Fruit fly (Drosophila melanogaster): ENCODE data around the gene Lip4.
A peak's percentile ranks its signal among the peaks of the same experiment; 100 is the strongest.

Lip4 gene

dm6 chr2L:10543048-10543752 is 15.8 kb downstream of the Lip4 start (continued):
- no peak for TF ChIP-seq CG7786 (GFP tag; optimal IDR thresholded peaks at IDR 0.05)
- TF ChIP-seq CG2875 (GFP tag; optimal IDR thresholded peaks at IDR 0.05): peak; percentile 14
- TF ChIP-seq Mad (GFP tag; optimal IDR thresholded peaks at IDR 0.05): no peak
- TF ChIP-seq Blimp-1 (GFP tag; optimal IDR thresholded peaks at IDR 0.05): peak; percentile 82
- TF ChIP-seq ERR (GFP tag; optimal IDR thresholded peaks at IDR 0.05): no peak
- TF ChIP-seq bigmax (GFP tag; optimal IDR thresholded peaks at IDR 0.05): no peak
- TF ChIP-seq ttk (GFP tag; IDR thresholded peaks at IDR 0.05): peak; percentile 55
- no peak for TF ChIP-seq Trl (optimal IDR thresholded peaks at IDR 0.05)
- TF ChIP-seq Trl (GFP tag; optimal IDR thresholded peaks at IDR 0.05): no peak
- TF ChIP-seq tna (GFP tag; IDR thresholded peaks at IDR 0.05; ENCODE audit: partially characterized antibody): no peak
- no peak for TF ChIP-seq CG6175 (GFP tag; IDR thresholded peaks at IDR 0.05)
- peak; percentile 38 for TF ChIP-seq ap (GFP tag; IDR thresholded peaks at IDR 0.05)
- no peak for TF ChIP-seq CG3163 (GFP tag; optimal IDR thresholded peaks at IDR 0.05)
- TF ChIP-seq Bdp1 (GFP tag; optimal IDR thresholded peaks at IDR 0.05): no peak
- peak; percentile 29 for TF ChIP-seq CG16815 (GFP tag; optimal IDR thresholded peaks at IDR 0.05)
- TF ChIP-seq CG5953 (GFP tag; IDR thresholded peaks at IDR 0.05): no peak
- TF ChIP-seq pita (GFP tag; optimal IDR thresholded peaks at IDR 0.05): no peak
- peak; percentile 11 for TF ChIP-seq Lhr (GFP tag; optimal IDR thresholded peaks at IDR 0.05)
- no peak for TF ChIP-seq sens-2 (GFP tag; IDR thresholded peaks at IDR 0.05)
- 0 out of 2 replicates have a peak, but pooled peaks have one; percentile 9 for TF ChIP-seq onecut (GFP tag; IDR thresholded peaks at IDR 0.05)
- TF ChIP-seq Dref (GFP tag; IDR thresholded peaks at IDR 0.05): no peak
- no peak for TF ChIP-seq CG6654 (GFP tag; optimal IDR thresholded peaks at IDR 0.05)
- TF ChIP-seq CG34376 (GFP tag; optimal IDR thresholded peaks at IDR 0.05): no peak
- no peak for TF ChIP-seq HLH4C (GFP tag; IDR thresholded peaks at IDR 0.05; ENCODE audit: partially characterized antibody)
- no peak for TF ChIP-seq al (GFP tag; IDR thresholded peaks at IDR 0.05)
- TF ChIP-seq CG14667 (GFP tag; IDR thresholded peaks at IDR 0.05): no peak
- TF ChIP-seq CG13775 (GFP tag; optimal IDR thresholded peaks at IDR 0.05): peak; percentile 10
- peak; percentile 39 for TF ChIP-seq nerfin-1 (tag; optimal IDR thresholded peaks at IDR 0.05)
- no peak for TF ChIP-seq ro (GFP tag; IDR thresholded peaks at IDR 0.05)
- no peak for TF ChIP-seq CG31388 (GFP tag; optimal IDR thresholded peaks at IDR 0.05)
- peak; percentile 41 for TF ChIP-seq CG4820 (GFP tag; optimal IDR thresholded peaks at IDR 0.05)
- no peak for TF ChIP-seq her (GFP tag; optimal IDR thresholded peaks at IDR 0.05)
- TF ChIP-seq usp (GFP tag; optimal IDR thresholded peaks at IDR 0.05): no peak
- TF ChIP-seq oc (tag; optimal IDR thresholded peaks at IDR 0.05): peak; percentile 22
- no peak for TF ChIP-seq CG10321 (GFP tag; IDR thresholded peaks at IDR 0.05)
- TF ChIP-seq CG14014 (GFP tag; IDR thresholded peaks at IDR 0.05): no peak
- TF ChIP-seq Sry-β (GFP tag; optimal IDR thresholded peaks at IDR 0.05): no peak
- TF ChIP-seq odd (GFP tag; optimal IDR thresholded peaks at IDR 0.05): no peak
- TF ChIP-seq CG9727 (GFP tag; optimal IDR thresholded peaks at IDR 0.05): peak; percentile 70
- no peak for TF ChIP-seq psq (GFP tag; optimal IDR thresholded peaks at IDR 0.05)
- peak; percentile 15; the same call in 1 of the 2 replicates for TF ChIP-seq peb (GFP tag; IDR thresholded peaks at IDR 0.05)
- no peak for TF ChIP-seq pros (GFP tag; optimal IDR thresholded peaks at IDR 0.05)
- no peak for TF ChIP-seq Lpt (GFP tag; optimal IDR thresholded peaks at IDR 0.05)
- no peak for TF ChIP-seq nau (GFP tag; optimal IDR thresholded peaks at IDR 0.05)
- TF ChIP-seq Med (GFP tag): peak; percentile 28
- TF ChIP-seq Bteb2 (GFP tag; optimal IDR thresholded peaks at IDR 0.05): no peak
- peak; percentile 82 for TF ChIP-seq CG31441 (GFP tag; IDR thresholded peaks at IDR 0.05)
- peak; percentile 69 for TF ChIP-seq CG2678 (tag; optimal IDR thresholded peaks at IDR 0.05)
- no peak for TF ChIP-seq Doc2 (GFP tag; IDR thresholded peaks at IDR 0.05)
- TF ChIP-seq CG1233 (GFP tag; optimal IDR thresholded peaks at IDR 0.05): peak; percentile 21
- TF ChIP-seq maf-S (GFP tag; optimal IDR thresholded peaks at IDR 0.05): no peak
